Worm (Caenorhabditis elegans) whole organism, late embryonic: Measurements from ENCODE around the gene F13A2.9.

ENCODE experiments used
- C08G9.2 ChIP-seq: sonication (generic microtip); optimal IDR thresholded peaks from 2 replicates; lab custom pipeline; 2016; ENCODE audit warnings: mild to moderate bottlenecking, missing genetic modification characterization, moderate library complexity, missing compliant biosample characterization
- F13H6.1 ChIP-seq: sonication (generic microtip); optimal IDR thresholded peaks from 2 replicates; lab custom pipeline; 2016; ENCODE audit warnings: missing genetic modification characterization, missing compliant biosample characterization
- K02D7.2 ChIP-seq: sonication (generic microtip); optimal IDR thresholded peaks from 2 replicates; lab custom pipeline; 2017; ENCODE audit warnings: mild to moderate bottlenecking, missing genetic modification characterization, missing compliant biosample characterization
- K09A11.1 ChIP-seq: sonication (generic microtip); optimal IDR thresholded peaks from 2 replicates; lab custom pipeline; 2017; ENCODE audit warnings: antibody characterized with exemption, mild to moderate bottlenecking, missing genetic modification characterization, missing compliant biosample characterization; ENCODE audit not compliant: insufficient read depth
- T23F11.4 ChIP-seq: fragments of 200-800 bp; sonication (Bioruptor generic); optimal IDR thresholded peaks from 2 replicates; lab custom pipeline; 2018; ENCODE audit warnings: mild to moderate bottlenecking, missing genetic modification characterization, missing compliant biosample characterization
- Y22D7AL.16 ChIP-seq: sonication (generic microtip); optimal IDR thresholded peaks from 2 replicates; lab custom pipeline; 2016; ENCODE audit warnings: missing genetic modification characterization, missing compliant biosample characterization
- ama-1 ChIP-seq: fragments of 150-350 bp; optimal IDR thresholded peaks from 2 replicates; lab custom pipeline; 2014
- ceh-14 ChIP-seq: sonication (generic microtip); optimal IDR thresholded peaks from 2 replicates; lab custom pipeline; 2016; ENCODE audit warnings: missing genotype, missing genetic modification characterization, missing compliant biosample characterization
- ceh-18 ChIP-seq: sonication (generic microtip); optimal IDR thresholded peaks from 2 replicates; lab custom pipeline; 2016; ENCODE audit warnings: missing genetic modification characterization, missing compliant biosample characterization
- ceh-24 ChIP-seq: sonication (generic microtip); optimal IDR thresholded peaks from 2 replicates; lab custom pipeline; 2016; ENCODE audit warnings: mild to moderate bottlenecking, missing genetic modification characterization, missing compliant biosample characterization
- ceh-30 ChIP-seq: fragments of 150-350 bp; optimal IDR thresholded peaks from 2 replicates; lab custom pipeline; 2014; ENCODE audit warnings: missing biosample characterization, missing genetic modification characterization
- ceh-31 ChIP-seq: sonication (generic microtip); optimal IDR thresholded peaks from 2 replicates; lab custom pipeline; 2016; ENCODE audit warnings: missing genetic modification characterization, missing compliant biosample characterization
- ceh-34 ChIP-seq: sonication (generic microtip); optimal IDR thresholded peaks from 2 replicates; lab custom pipeline; 2016; ENCODE audit warnings: mild to moderate bottlenecking, missing genetic modification characterization, missing compliant biosample characterization
- ceh-45 ChIP-seq: fragments of 200-800 bp; sonication (Bioruptor generic); IDR thresholded peaks from 2 replicates; pipeline ENCODE4 v1.3.6; 2022; ENCODE audit warnings: missing genetic modification reagents, missing genetic modification characterization, missing compliant biosample characterization
- ceh-48 ChIP-seq: sonication (generic microtip); optimal IDR thresholded peaks from 2 replicates; lab custom pipeline; 2016; ENCODE audit warnings: missing genetic modification characterization, inconsistent platforms, missing compliant biosample characterization
- ceh-6 ChIP-seq: fragments of 200-800 bp; sonication (Bioruptor generic); optimal IDR thresholded peaks from 2 replicates; lab custom pipeline; 2018; ENCODE audit warnings: mild to moderate bottlenecking, missing genetic modification characterization, missing compliant biosample characterization
- dmd-4 ChIP-seq: sonication (generic microtip); optimal IDR thresholded peaks from 2 replicates; lab custom pipeline; 2016; ENCODE audit warnings: borderline replicate concordance, missing genetic modification characterization, missing compliant biosample characterization
- elt-2 ChIP-seq: sonication (generic microtip); optimal IDR thresholded peaks from 2 replicates; lab custom pipeline; 2016; ENCODE audit warnings: missing genetic modification reagents, missing genetic modification characterization, missing compliant biosample characterization
- elt-4 ChIP-seq: sonication (generic microtip); optimal IDR thresholded peaks from 2 replicates; lab custom pipeline; 2016; ENCODE audit warnings: missing genetic modification characterization, missing compliant biosample characterization
- ets-4 ChIP-seq: sonication (generic microtip); optimal IDR thresholded peaks from 2 replicates; lab custom pipeline; 2016; ENCODE audit warnings: missing genetic modification characterization, missing compliant biosample characterization
- eyg-1 ChIP-seq: sonication (generic microtip); optimal IDR thresholded peaks from 2 replicates; lab custom pipeline; 2016; ENCODE audit warnings: missing genotype, missing genetic modification characterization, missing compliant biosample characterization
- gmeb-2 ChIP-seq: sonication (generic microtip); optimal IDR thresholded peaks from 2 replicates; lab custom pipeline; 2016; ENCODE audit warnings: missing genetic modification characterization, inconsistent platforms, missing compliant biosample characterization
- hlh-15 ChIP-seq: sonication (generic microtip); optimal IDR thresholded peaks from 2 replicates; lab custom pipeline; 2016; ENCODE audit warnings: missing genetic modification characterization, missing compliant biosample characterization
- hlh-30 ChIP-seq: sonication (generic microtip); optimal IDR thresholded peaks from 2 replicates; lab custom pipeline; 2017; ENCODE audit warnings: antibody characterized with exemption, missing genetic modification characterization, missing compliant biosample characterization; ENCODE audit not compliant: insufficient read depth
- hlh-6 ChIP-seq: sonication (generic microtip); optimal IDR thresholded peaks from 2 replicates; lab custom pipeline; 2016; ENCODE audit warnings: missing genotype, missing genetic modification characterization, missing compliant biosample characterization
- lim-6 ChIP-seq: sonication (generic microtip); optimal IDR thresholded peaks from 2 replicates; lab custom pipeline; 2016; ENCODE audit warnings: missing genetic modification characterization, missing compliant biosample characterization
- madf-2 ChIP-seq: sonication (generic microtip); optimal IDR thresholded peaks from 2 replicates; lab custom pipeline; 2017; ENCODE audit warnings: missing genetic modification characterization, missing compliant biosample characterization
- nhr-232 ChIP-seq: sonication (generic microtip); optimal IDR thresholded peaks from 2 replicates; lab custom pipeline; 2016; ENCODE audit warnings: missing genetic modification characterization, missing compliant biosample characterization
- npax-4 ChIP-seq: sonication (generic microtip); optimal IDR thresholded peaks from 2 replicates; lab custom pipeline; 2016; ENCODE audit warnings: missing genetic modification characterization, missing compliant biosample characterization
- pat-9 ChIP-seq: fragments of 200-800 bp; sonication (Bioruptor generic); optimal IDR thresholded peaks from 2 replicates; lab custom pipeline; 2018; ENCODE audit warnings: mild to moderate bottlenecking, missing genetic modification characterization, moderate library complexity, missing compliant biosample characterization
- pqm-1 ChIP-seq: sonication (generic microtip); optimal IDR thresholded peaks from 2 replicates; lab custom pipeline; 2016; ENCODE audit warnings: missing genetic modification characterization, missing compliant biosample characterization
- pros-1 ChIP-seq: fragments of 150-350 bp; optimal IDR thresholded peaks from 2 replicates; lab custom pipeline; 2014; ENCODE audit warnings: missing biosample characterization, missing genetic modification reagents, missing genetic modification characterization
- ref-2 ChIP-seq: sonication (generic microtip); optimal IDR thresholded peaks from 2 replicates; lab custom pipeline; 2016; ENCODE audit warnings: missing genetic modification characterization, missing compliant biosample characterization
- syd-9 ChIP-seq: sonication (generic microtip); optimal IDR thresholded peaks from 2 replicates; lab custom pipeline; 2016; ENCODE audit warnings: mild to moderate bottlenecking, missing genetic modification characterization, moderate library complexity, missing compliant biosample characterization
- tbx-2 ChIP-seq: sonication (generic microtip); optimal IDR thresholded peaks from 2 replicates; lab custom pipeline; 2016; ENCODE audit warnings: missing genetic modification characterization, missing compliant biosample characterization
- tbx-7 ChIP-seq: sonication (generic microtip); optimal IDR thresholded peaks from 2 replicates; lab custom pipeline; 2016; ENCODE audit warnings: missing genotype, missing genetic modification characterization, missing compliant biosample characterization
- unc-55 ChIP-seq: sonication (generic microtip); optimal IDR thresholded peaks from 2 replicates; lab custom pipeline; 2017; ENCODE audit warnings: missing biosample characterization, missing genetic modification reagents, missing genetic modification characterization
- zip-5 ChIP-seq: sonication (generic microtip); optimal IDR thresholded peaks from 2 replicates; lab custom pipeline; 2016; ENCODE audit warnings: missing genetic modification characterization, missing compliant biosample characterization
- ztf-16 ChIP-seq: sonication (generic microtip); optimal IDR thresholded peaks from 2 replicates; lab custom pipeline; 2017; ENCODE audit warnings: missing genetic modification characterization, missing compliant biosample characterization

The F13A2.9 gene

ce11 chrV:4423087-4423486 lies 35.8 kb upstream of the F13A2.9 start:
- TF ChIP-seq pqm-1 (tag; lab: Kevin White, UChicago): no peak
- TF ChIP-seq ceh-24 (tag; lab: Kevin White, UChicago): no peak
- TF ChIP-seq C08G9.2 (tag; lab: Kevin White, UChicago): no peak
- no peak for TF ChIP-seq ceh-30
- no peak for TF ChIP-seq ceh-31 (tag; lab: Kevin White, UChicago)
- no peak for TF ChIP-seq ceh-18 (tag; lab: Kevin White, UChicago)
- no peak for TF ChIP-seq nhr-232
- TF ChIP-seq lim-6 (tag; lab: Kevin White, UChicago): no peak
- no peak for TF ChIP-seq hlh-30 (tag; lab: Kevin White, UChicago)
- TF ChIP-seq ceh-34 (tag; lab: Kevin White, UChicago): no peak
- no peak for TF ChIP-seq syd-9
- no peak for TF ChIP-seq pat-9
- TF ChIP-seq F13H6.1: no peak
- no peak for TF ChIP-seq tbx-7 (tag; lab: Kevin White, UChicago)
- no peak for TF ChIP-seq npax-4 (tag; lab: Kevin White, UChicago)
- TF ChIP-seq dmd-4: no peak
- no peak for TF ChIP-seq madf-2
- TF ChIP-seq ets-4 (tag; lab: Kevin White, UChicago): no peak
- no peak for TF ChIP-seq T23F11.4
- no peak for TF ChIP-seq ama-1 (lab: Kevin White, UChicago)

ce11 chrV:4422127-4422526 lies 34.8 kb upstream of the F13A2.9 start, which contains the start of gene skr-7:
Gene skr-7 (plus strand): TSS chrV:4422427.
- TF ChIP-seq K09A11.1 (tag; lab: Kevin White, UChicago) (no peak), ztf-16 (no peak), npax-4 (tag; lab: Kevin White, UChicago) (no peak), pat-9 (no peak), nhr-232 (no peak), zip-5 (tag; lab: Kevin White, UChicago) (no peak), syd-9 (no peak), K02D7.2 (tag; lab: Kevin White, UChicago) (no peak), pqm-1 (tag; lab: Kevin White, UChicago) (no peak), ceh-6 (GFP tag; lab: Kevin White, UChicago) (no peak), lim-6 (tag; lab: Kevin White, UChicago) (no peak), ceh-45 (no peak), elt-2 (tag; lab: Kevin White, UChicago) (no peak), ceh-14 (tag; lab: Kevin White, UChicago) (no peak), F13H6.1 (no peak), unc-55 (GFP tag; lab: Kevin White, UChicago) (no peak), pros-1 (tag; lab: Kevin White, UChicago) (no peak), tbx-2 (tag; lab: Kevin White, UChicago) (no peak)
- TF ChIP-seq, all 69 proteins: peak for 0

ce11 chrV:4421475-4421874 lies 34.2 kb upstream of the F13A2.9 start, which contains the start of gene skr-14:
Gene skr-14 (minus strand): TSS chrV:4421575.
- TF ChIP-seq ceh-45 (no peak), hlh-15 (tag; lab: Kevin White, UChicago) (no peak), gmeb-2 (tag; lab: Kevin White, UChicago) (no peak), pat-9 (no peak), ceh-6 (GFP tag; lab: Kevin White, UChicago) (no peak), ref-2 (no peak), ceh-30 (no peak), ceh-48 (tag; lab: Kevin White, UChicago) (no peak)

- TF ChIP-seq elt-4 (tag; lab: Kevin White, UChicago) (no peak), eyg-1 (tag; lab: Kevin White, UChicago) (no peak), zip-5 (tag; lab: Kevin White, UChicago) (no peak), ceh-30 (no peak), Y22D7AL.16 (no peak), hlh-6 (tag; lab: Kevin White, UChicago) (no peak), ceh-24 (tag; lab: Kevin White, UChicago) (no peak), ceh-18 (tag; lab: Kevin White, UChicago) (no peak)
- TF ChIP-seq, all 69 proteins: peak for 0
These were observed 32.5 kb upstream of the F13A2.9 start, which contains the start of the genes Y47D7A.7 and Y47D7A.2 for ce11 chrV:4419767-4420322. Gene Y47D7A.7 (minus strand): TSS chrV:4419867. Gene Y47D7A.2 (plus strand): TSS chrV:4420272.
